Worm (Caenorhabditis elegans) whole organism, late embryonic: ENCODE data around the gene emb-8.

Source experiments
- madf-2 ChIP-seq: sonication (generic microtip); optimal IDR thresholded peaks from 2 replicates; lab custom pipeline; 2017; ENCODE audit warnings: missing genetic modification characterization, missing compliant biosample characterization
- nhr-11 ChIP-seq: fragments of 150-350 bp; optimal IDR thresholded peaks from 2 replicates; lab custom pipeline; 2014; ENCODE audit warnings: missing biosample characterization, missing genetic modification characterization
- sox-2 ChIP-seq: fragments of 200-800 bp; sonication (Bioruptor generic); IDR thresholded peaks from 2 replicates; pipeline ENCODE4 v1.3.6; 2022; ENCODE audit warnings: missing genetic modification reagents, missing genetic modification characterization, missing compliant biosample characterization
- sox-4 ChIP-seq: sonication (generic microtip); optimal IDR thresholded peaks from 2 replicates; lab custom pipeline; 2017; ENCODE audit warnings: mild to moderate bottlenecking, missing genetic modification characterization, inconsistent platforms, missing compliant biosample characterization
- unc-3 ChIP-seq, 2 experiments: fragments of 200-800 bp in 1 of 2; sonication (Bioruptor generic) in 1 of 2; sonication (generic microtip) in 1 of 2; conservative IDR thresholded peaks in 1 of 2; optimal IDR thresholded peaks in 1 of 2; 2 replicates each; pipeline versions ENCODE4 v1.3.6 to Lab custom; 2016 to 2022; ENCODE audit warnings: missing compliant biosample characterization in 2 of 2, missing genetic modification characterization in 2 of 2, missing genetic modification reagents in 1 of 2
- unc-42 ChIP-seq: sonication (generic microtip); optimal IDR thresholded peaks from 2 replicates; lab custom pipeline; 2016; ENCODE audit warnings: missing genotype, missing genetic modification characterization, missing compliant biosample characterization

- TF ChIP-seq sox-2 (GFP tag; lab: Robert Waterston, UW) (no peak), madf-2 (tag; lab: Kevin White, UChicago) (no peak), unc-3 (GFP tag; conservative IDR thresholded peaks at IDR 0.05; lab: Robert Waterston, UW) (no peak), unc-3 (tag; optimal IDR thresholded peaks at IDR 0.05; lab: Kevin White, UChicago) (no peak), nhr-11 (no peak), sox-4 (tag; lab: Kevin White, UChicago) (no peak), unc-42 (tag; lab: Kevin White, UChicago) (no peak)
These were observed 25.4 kb upstream of the emb-8 start for ce11 chrIII:5224908-5225307.
